Worm (Caenorhabditis elegans): ENCODE results near the gene T05C3.2.

ce11 chrV:5454955-5455354 lies 38.6 kb upstream of the T05C3.2 start:
- TF ChIP-seq lin-15B (tag; optimal IDR thresholded peaks at IDR 0.05) (no peak), nhr-28 (tag; optimal IDR thresholded peaks at IDR 0.05) (no peak), egl-27 (tag; optimal IDR thresholded peaks at IDR 0.05) (no peak), ztf-11 (tag; optimal IDR thresholded peaks at IDR 0.05) (no peak)

Measured in whole organism, L3 larva.